Worm (Caenorhabditis elegans) whole organism, mixed stage, embryonic: Measurements from ENCODE around the gene rpn-6.2.

Source experiments
- bed-3 ChIP-seq: fragments of 200-800 bp; sonication (Bioruptor generic); optimal IDR thresholded peaks from 3 replicates; lab custom pipeline; 2018; ENCODE audit warnings: mild to moderate bottlenecking, missing genetic modification characterization, moderate library complexity, missing compliant biosample characterization
- ces-1 ChIP-seq: fragments of 150-350 bp; optimal IDR thresholded peaks from 2 replicates; lab custom pipeline; 2014; ENCODE audit warnings: missing biosample characterization, missing genetic modification reagents, missing genetic modification characterization
- flh-1 ChIP-seq: fragments of 200-800 bp; sonication (Bioruptor generic); optimal IDR thresholded peaks from 2 replicates; lab custom pipeline; 2018; ENCODE audit warnings: mild to moderate bottlenecking, missing genetic modification characterization, moderate library complexity, missing compliant biosample characterization
- mab-5 ChIP-seq: fragments of 150-350 bp; optimal IDR thresholded peaks from 2 replicates; lab custom pipeline; 2014; ENCODE audit warnings: missing biosample characterization, missing genetic modification characterization
- mep-1 ChIP-seq: fragments of 150-350 bp; optimal IDR thresholded peaks from 2 replicates; lab custom pipeline; 2017; ENCODE audit warnings: missing biosample characterization, missing genetic modification reagents, missing genetic modification characterization, inconsistent platforms
- nhr-12 ChIP-seq: fragments of 150-350 bp; optimal IDR thresholded peaks from 2 replicates; lab custom pipeline; 2014; ENCODE audit warnings: missing biosample characterization, missing genetic modification characterization
- nhr-2 ChIP-seq: fragments of 150-350 bp; optimal IDR thresholded peaks from 2 replicates; lab custom pipeline; 2014; ENCODE audit warnings: missing biosample characterization, missing genetic modification characterization
- nhr-237 ChIP-seq: fragments of 150-350 bp; optimal IDR thresholded peaks from 2 replicates; lab custom pipeline; 2014; ENCODE audit warnings: missing biosample characterization, missing genetic modification characterization
- nhr-28 ChIP-seq: fragments of 150-350 bp; optimal IDR thresholded peaks from 2 replicates; lab custom pipeline; 2014; ENCODE audit warnings: missing biosample characterization, missing genetic modification characterization
- snpc-4 ChIP-seq: fragments of 150-350 bp; optimal IDR thresholded peaks from 2 replicates; lab custom pipeline; 2014; ENCODE audit warnings: missing biosample characterization, missing genetic modification characterization
- unc-39 ChIP-seq: fragments of 150-350 bp; optimal IDR thresholded peaks from 2 replicates; lab custom pipeline; 2014; ENCODE audit warnings: missing biosample characterization, missing genetic modification characterization
- unc-62 ChIP-seq: fragments of 150-350 bp; optimal IDR thresholded peaks from 2 replicates; lab custom pipeline; 2014; ENCODE audit warnings: missing biosample characterization, missing genetic modification reagents, missing genetic modification characterization
- zip-8 ChIP-seq: fragments of 150-350 bp; optimal IDR thresholded peaks from 2 replicates; lab custom pipeline; 2014; ENCODE audit warnings: missing biosample characterization, missing genetic modification characterization
- ztf-11 ChIP-seq: fragments of 150-350 bp; optimal IDR thresholded peaks from 2 replicates; lab custom pipeline; 2014; ENCODE audit warnings: missing biosample characterization, missing genetic modification characterization

- TF ChIP-seq mep-1 (tag; lab: Kevin White, UChicago), result no peak
- TF ChIP-seq ztf-11 (tag; lab: Kevin White, UChicago), result no peak
- TF ChIP-seq bed-3 (GFP tag; lab: Kevin White, UChicago), result no peak
- no peak for TF ChIP-seq zip-8 (tag; lab: Kevin White, UChicago)
- TF ChIP-seq ces-1 (GFP tag; lab: Kevin White, UChicago), result no peak
- no peak for TF ChIP-seq nhr-2 (tag; lab: Kevin White, UChicago)
- no peak for TF ChIP-seq nhr-12 (tag; lab: Kevin White, UChicago)
- TF ChIP-seq nhr-237 (tag; lab: Kevin White, UChicago), result no peak
- TF ChIP-seq nhr-28 (tag; lab: Kevin White, UChicago), result no peak
- no peak for TF ChIP-seq snpc-4 (tag; lab: Kevin White, UChicago)
- TF ChIP-seq flh-1 (GFP tag; lab: Kevin White, UChicago), result no peak
- no peak for TF ChIP-seq unc-39 (tag; lab: Kevin White, UChicago)
- no peak for TF ChIP-seq mab-5
- TF ChIP-seq unc-62 (GFP tag; lab: Kevin White, UChicago), result no peak
Measured at ce11 chrIII:9017181-9017651, 15.4 kb upstream of the rpn-6.2 start, which contains the start of gene F59B2.12.
